Worm (Caenorhabditis elegans) whole organism, L1 larva: ENCODE data around the gene chca-1.
A peak's percentile ranks its signal among the peaks of the same experiment; 100 is the strongest.

ENCODE experiments used
- elt-2 ChIP-seq: sonication (generic microtip); optimal IDR thresholded peaks from 2 replicates; lab custom pipeline; 2016; ENCODE audit warnings: missing genetic modification characterization, mild to moderate bottlenecking, inconsistent platforms, missing compliant biosample characterization, missing genetic modification reagents
- lin-15B ChIP-seq: fragments of 150-350 bp; sonication (generic microtip); optimal IDR thresholded peaks from 3 replicates; lab custom pipeline; 2014; ENCODE audit warnings: missing biosample characterization, missing genetic modification characterization
- lir-3 ChIP-seq: sonication (generic microtip); optimal IDR thresholded peaks from 2 replicates; lab custom pipeline; 2016; ENCODE audit warnings: mild to moderate bottlenecking, missing genetic modification characterization, moderate library complexity, missing compliant biosample characterization; ENCODE audit not compliant: poor library complexity
- lsy-2 ChIP-seq, 2 experiments: fragments of 150-350 bp; optimal IDR thresholded peaks; 2 replicates each; lab custom pipeline; 2014; ENCODE audit warnings: missing biosample characterization in 2 of 2, missing genetic modification characterization in 2 of 2
- mab-9 ChIP-seq: fragments of 200-800 bp; sonication (Bioruptor generic); IDR thresholded peaks from 2 replicates; pipeline ENCODE4 v1.3.6; 2022; ENCODE audit warnings: missing genetic modification reagents, missing genetic modification characterization, missing compliant biosample characterization
- mdl-1 ChIP-seq, 2 experiments: fragments of 150-350 bp; optimal IDR thresholded peaks; 2 replicates each; lab custom pipeline; 2014 to 2017; ENCODE audit warnings: missing biosample characterization in 2 of 2, missing genetic modification characterization in 2 of 2, inconsistent platforms in 1 of 2
- nhr-28 ChIP-seq: fragments of 150-350 bp; optimal IDR thresholded peaks from 2 replicates; lab custom pipeline; 2014; ENCODE audit warnings: missing biosample characterization, missing genetic modification characterization
- pag-3 ChIP-seq: sonication (generic microtip); optimal IDR thresholded peaks from 2 replicates; lab custom pipeline; 2017; ENCODE audit warnings: missing genetic modification characterization, mild to moderate bottlenecking, missing compliant biosample characterization, antibody characterized with exemption, borderline replicate concordance; ENCODE audit not compliant: insufficient read depth
- rnt-1 ChIP-seq: sonication (generic microtip); optimal IDR thresholded peaks from 2 replicates; lab custom pipeline; 2016; ENCODE audit warnings: mild to moderate bottlenecking, missing genetic modification characterization, moderate library complexity, missing compliant biosample characterization
- zag-1 ChIP-seq: fragments of 150-350 bp; optimal IDR thresholded peaks from 2 replicates; lab custom pipeline; 2014; ENCODE audit warnings: missing biosample characterization, missing genetic modification characterization

DNA sequence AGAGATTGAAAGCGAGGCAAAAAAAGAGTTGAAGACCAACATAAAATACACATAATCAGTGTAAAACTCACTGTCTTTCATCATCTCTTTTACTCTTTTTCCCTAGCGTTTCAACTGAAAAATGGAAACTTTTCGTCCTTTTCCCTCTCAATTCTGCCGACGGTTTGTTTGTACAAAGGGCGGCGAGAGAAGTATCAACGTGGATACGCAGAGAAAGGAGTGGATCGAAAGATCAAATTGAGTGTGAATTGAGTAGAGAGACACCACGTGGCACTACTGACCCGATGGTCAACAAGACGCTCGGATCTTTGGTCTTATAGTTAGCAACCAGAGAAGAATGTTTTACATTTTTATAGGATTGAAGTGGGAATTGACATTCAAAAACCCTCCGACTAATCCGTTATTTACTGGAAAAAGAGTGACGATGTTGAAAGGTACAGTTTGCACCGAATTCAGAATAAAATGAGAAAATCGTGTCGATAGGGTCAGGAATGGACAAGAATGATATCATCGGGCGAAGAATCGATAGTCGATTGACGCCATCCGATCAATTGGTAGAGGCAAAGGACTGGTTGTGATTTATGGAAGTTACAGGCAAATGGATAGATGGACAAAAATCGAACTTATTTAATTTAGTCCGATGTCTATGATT is 19.9 kb downstream of the chca-1 start:
- peak; percentile 60 for TF ChIP-seq elt-2 (tag; lab: Kevin White, UChicago)
- TF ChIP-seq pag-3 (tag; lab: Kevin White, UChicago), result no peak
- peak; percentile 30 for TF ChIP-seq rnt-1
- TF ChIP-seq mab-9 (GFP tag; lab: Robert Waterston, UW), result no peak
- no peak for TF ChIP-seq zag-1
- peak; percentile 29 for TF ChIP-seq lir-3 (tag; lab: Kevin White, UChicago)
- TF ChIP-seq lin-15B (tag; lab: Kevin White, UChicago), result no peak
- TF ChIP-seq lsy-2 (tag; optimal IDR thresholded peaks at IDR 0.05; lab: Kevin White, UChicago), result peak; percentile 53 to 64
- peak; percentile 46 to 96 for TF ChIP-seq mdl-1 (tag; optimal IDR thresholded peaks at IDR 0.05; lab: Kevin White, UChicago)
- no peak for TF ChIP-seq nhr-28
